Worm (Caenorhabditis elegans) whole organism, mixed stage, embryonic: Measurements from ENCODE around the gene sri-57.
"Not testable (repeated sequence)": the region's sequence is repeated elsewhere in the genome, so short reads cannot be mapped to it uniquely, and the experiment has no call there.

Experiments
- blmp-1 ChIP-seq: fragments of 150-350 bp; optimal IDR thresholded peaks from 2 replicates; lab custom pipeline; 2014; ENCODE audit warnings: missing biosample characterization, missing genetic modification characterization
- flh-1 ChIP-seq: fragments of 200-800 bp; sonication (Bioruptor generic); optimal IDR thresholded peaks from 2 replicates; lab custom pipeline; 2018; ENCODE audit warnings: mild to moderate bottlenecking, missing genetic modification characterization, moderate library complexity, missing compliant biosample characterization
- hlh-1 ChIP-seq: fragments of 150-350 bp; optimal IDR thresholded peaks from 2 replicates; lab custom pipeline; 2014; ENCODE audit warnings: missing biosample characterization, missing genetic modification reagents, missing genetic modification characterization
- lin-13 ChIP-seq: fragments of 150-350 bp; optimal IDR thresholded peaks from 2 replicates; lab custom pipeline; 2014; ENCODE audit warnings: missing biosample characterization, missing genetic modification characterization
- mab-5 ChIP-seq: fragments of 150-350 bp; optimal IDR thresholded peaks from 2 replicates; lab custom pipeline; 2014; ENCODE audit warnings: missing biosample characterization, missing genetic modification characterization
- pha-4 ChIP-seq: fragments of 150-350 bp; optimal IDR thresholded peaks from 2 replicates; lab custom pipeline; 2018; ENCODE audit warnings: missing biosample characterization, missing genetic modification reagents, missing genetic modification characterization
- tbx-8 ChIP-seq: fragments of 200-800 bp; sonication (Bioruptor generic); optimal IDR thresholded peaks from 2 replicates; lab custom pipeline; 2018; ENCODE audit warnings: mild to moderate bottlenecking, missing genetic modification characterization, moderate library complexity, missing compliant biosample characterization
- unc-62 ChIP-seq: fragments of 150-350 bp; optimal IDR thresholded peaks from 2 replicates; lab custom pipeline; 2014; ENCODE audit warnings: missing biosample characterization, missing genetic modification reagents, missing genetic modification characterization

DNA sequence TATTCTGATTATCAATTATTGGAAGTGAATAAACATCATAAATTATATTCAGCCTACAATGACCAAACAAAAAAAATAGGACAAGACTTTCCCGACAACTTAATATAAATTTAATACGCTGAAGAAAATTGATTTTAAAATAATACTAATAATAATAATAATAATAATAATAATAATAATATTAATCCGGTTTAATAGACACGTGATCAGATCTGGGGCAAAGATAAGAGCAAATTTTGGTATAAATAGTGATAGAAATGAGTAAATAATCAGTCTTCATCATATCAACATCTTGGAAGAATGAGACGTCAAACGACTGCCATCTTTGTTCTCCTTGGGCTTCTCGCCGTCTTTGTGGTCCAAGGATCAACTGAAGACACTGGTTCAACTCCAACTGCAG lies 53.1 kb downstream of the sri-57 start, which contains the start of gene msrp-6:
- not testable (repeated sequence) for TF ChIP-seq unc-62 (GFP tag; lab: Kevin White, UChicago); mab-5 (tag; lab: Kevin White, UChicago); tbx-8; hlh-1; flh-1 (GFP tag; lab: Kevin White, UChicago); lin-13; blmp-1 (tag; lab: Kevin White, UChicago); pha-4 (tag; lab: Kevin White, UChicago)
